Fruit fly (Drosophila melanogaster) whole organism, larva: ENCODE results near the gene CG12395.

Source experiments
- noc ChIP-seq: fragments of 200-800 bp; sonication (Bioruptor generic); optimal IDR thresholded peaks from 3 replicates; lab custom pipeline; 2019; ENCODE audit warnings: missing biosample characterization, mild to moderate bottlenecking, missing genetic modification characterization, moderate library complexity

CG12395 gene

DNA sequence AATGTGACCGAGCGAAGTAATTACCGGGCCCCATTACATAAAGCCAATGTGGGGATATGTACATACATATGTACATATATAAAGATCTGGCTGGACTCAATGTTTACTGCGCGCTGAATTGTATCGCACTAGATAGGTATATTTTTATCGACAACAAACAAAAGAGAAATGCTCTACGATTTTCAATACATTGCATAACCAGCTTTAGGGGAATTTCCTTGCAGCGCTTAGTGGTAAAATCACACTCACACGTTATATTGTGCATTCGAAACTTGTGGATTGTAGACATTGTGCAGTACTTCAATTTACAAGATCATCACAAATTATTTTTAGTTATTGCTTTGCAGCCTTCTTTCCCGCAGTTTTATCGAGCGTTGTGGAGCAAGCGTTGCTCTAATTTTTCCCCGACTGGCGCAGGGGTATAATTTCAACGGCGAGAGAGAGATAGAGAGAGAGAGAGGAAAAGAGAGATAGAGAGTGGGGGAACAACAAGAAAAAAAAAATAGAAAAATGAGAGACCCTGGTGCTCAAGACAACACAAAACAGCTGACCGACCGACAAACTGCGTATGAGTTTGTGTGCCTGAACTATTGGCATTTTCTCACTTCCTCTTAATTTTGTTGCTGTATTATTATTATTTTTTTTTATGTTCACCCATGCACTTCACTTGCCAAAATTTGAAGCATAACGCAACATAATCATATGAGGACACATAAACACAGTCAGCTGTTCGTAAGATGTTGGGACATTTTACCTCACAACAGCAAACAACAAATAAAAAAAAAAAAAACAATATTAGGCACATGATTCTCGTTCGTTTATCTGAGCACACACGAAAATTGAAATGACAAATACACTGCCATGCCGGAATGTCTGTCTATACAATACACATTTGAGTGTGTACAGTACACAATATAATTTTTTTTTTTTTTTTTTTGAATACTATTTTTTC, 26.6 kb upstream of the CG12395 start:
- TF ChIP-seq noc (tag; lab: Kevin White, UChicago): no peak

DNA sequence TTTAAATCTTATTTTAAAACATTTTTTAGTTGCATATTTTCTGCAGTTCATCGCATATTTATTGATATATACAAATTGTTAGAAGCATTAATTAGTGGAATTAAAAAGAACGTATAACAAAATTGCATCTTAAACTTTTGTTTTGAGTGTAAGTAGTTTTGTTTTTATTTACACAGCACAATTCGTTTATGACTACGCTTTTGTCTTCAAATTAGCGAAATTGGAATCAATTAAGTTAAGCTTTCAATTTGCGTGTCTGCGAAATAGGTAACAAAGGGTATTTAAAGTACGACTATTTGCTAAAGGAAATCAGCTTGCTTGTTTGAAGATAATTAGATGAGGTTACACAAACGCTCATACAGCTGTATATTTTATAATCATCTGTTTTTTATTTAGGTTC, 25.6 kb upstream of the CG12395 start:
- TF ChIP-seq noc (tag; lab: Kevin White, UChicago): no peak

DNA sequence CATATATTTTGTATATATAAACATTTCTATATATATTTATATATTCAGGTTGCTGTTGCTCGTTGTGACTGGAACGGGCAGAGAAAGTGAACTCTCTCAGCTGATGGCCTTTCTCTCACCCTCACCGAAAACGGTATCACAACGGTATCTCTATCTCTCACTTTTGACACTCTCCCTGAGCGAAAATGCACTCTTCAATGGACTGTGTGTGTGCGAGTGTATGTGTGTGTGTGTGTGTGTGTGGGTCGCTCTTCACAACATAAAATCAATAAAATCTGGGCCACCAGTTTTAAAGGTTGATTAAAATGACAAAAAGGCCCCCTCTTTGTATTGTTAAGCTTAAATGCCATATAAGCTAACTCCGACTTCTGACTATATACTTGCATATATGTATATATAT, 24.8 kb upstream of the CG12395 start:
- no peak for TF ChIP-seq noc (tag; lab: Kevin White, UChicago)

DNA sequence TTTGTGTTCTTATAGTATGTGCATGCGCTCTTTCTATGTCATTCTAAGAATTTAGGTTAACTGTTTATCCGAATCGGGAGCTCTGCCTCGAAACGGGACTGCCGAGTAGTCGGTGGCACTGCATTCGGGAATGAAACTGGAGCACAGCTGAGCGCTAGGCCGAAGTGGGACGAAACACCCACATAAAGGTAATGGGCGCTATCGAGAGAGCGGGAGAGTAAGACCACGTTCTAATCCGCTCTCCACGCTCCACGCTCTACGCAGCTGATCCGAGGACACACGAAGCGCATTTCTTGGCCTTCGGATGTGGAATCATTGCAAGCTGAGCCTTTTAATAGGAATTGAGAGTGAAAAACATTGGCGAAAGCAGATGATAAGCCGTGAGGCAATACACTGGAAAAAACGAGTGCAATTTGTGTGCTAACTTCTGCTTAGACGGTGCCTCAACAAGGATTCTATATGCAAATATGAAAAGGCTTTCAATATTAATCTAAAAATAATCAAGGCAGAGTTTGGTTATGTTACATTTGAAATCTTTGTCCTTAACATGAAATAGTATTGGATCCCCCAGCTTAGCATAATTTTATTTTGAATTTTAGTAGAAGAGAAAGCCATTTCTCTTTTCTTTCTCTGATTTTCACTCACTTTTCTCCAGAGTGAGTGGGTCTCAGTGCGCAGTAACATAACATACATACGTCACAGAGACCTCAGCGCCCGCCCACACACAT, 23.3 kb upstream of the CG12395 start:
- TF ChIP-seq noc (tag; lab: Kevin White, UChicago): no peak

DNA sequence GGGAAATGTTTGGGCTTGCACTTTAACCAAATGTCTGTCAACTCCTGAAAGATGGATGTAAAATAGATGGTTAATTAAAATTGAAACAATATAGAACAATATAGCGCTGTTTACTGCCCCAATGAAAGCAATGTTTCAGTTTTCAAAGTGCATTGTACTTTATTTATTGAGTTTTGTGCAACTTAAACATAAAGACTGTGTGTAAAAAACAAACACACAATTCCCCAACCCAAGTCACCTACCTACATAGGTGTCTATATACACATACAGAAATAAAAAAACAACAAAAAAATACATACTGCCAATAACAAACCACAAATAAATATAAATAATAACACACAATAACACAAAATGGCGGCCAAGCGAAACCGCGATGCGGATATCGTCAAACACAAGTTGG, 20.2 kb upstream of the CG12395 start, which contains the start of gene CG8958:
CG8958 (plus strand) TSS at position 301 of the 400 bp plus-strand sequence.
- TF ChIP-seq noc (tag; lab: Kevin White, UChicago): no peak

DNA sequence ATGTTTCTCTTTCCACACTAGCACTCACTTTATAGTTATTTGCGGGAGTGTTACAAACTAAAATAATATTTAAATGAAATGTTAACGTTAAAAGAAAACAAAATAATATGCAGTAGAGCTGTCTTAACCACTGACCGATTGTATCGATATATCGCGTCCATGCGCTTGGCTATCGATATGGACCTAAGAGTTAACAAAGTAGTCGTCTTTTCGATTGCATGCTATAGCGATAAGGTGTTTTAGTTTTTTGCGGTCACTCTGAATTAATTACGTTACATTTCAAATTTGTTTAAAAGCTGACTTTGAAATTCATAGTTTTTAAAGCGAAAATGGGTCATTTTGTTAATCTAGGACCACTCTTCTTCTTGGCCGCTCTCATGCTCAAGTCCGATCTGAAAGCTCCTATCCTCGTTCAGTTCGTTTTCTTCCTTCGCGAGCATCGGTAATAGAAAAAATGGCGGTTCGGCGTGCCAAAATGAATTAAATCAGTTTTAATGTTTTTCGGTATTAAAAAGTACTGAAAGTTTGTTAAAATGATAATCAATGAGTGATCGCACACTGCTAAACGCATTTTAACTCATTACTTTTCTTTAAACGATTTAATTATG, 10.8 kb upstream of the CG12395 start, which contains the start of gene Nipsnap:
Nipsnap (minus strand) TSS at position 194 of the 608 bp plus-strand sequence.
- TF ChIP-seq noc (tag; lab: Kevin White, UChicago): no peak

DNA sequence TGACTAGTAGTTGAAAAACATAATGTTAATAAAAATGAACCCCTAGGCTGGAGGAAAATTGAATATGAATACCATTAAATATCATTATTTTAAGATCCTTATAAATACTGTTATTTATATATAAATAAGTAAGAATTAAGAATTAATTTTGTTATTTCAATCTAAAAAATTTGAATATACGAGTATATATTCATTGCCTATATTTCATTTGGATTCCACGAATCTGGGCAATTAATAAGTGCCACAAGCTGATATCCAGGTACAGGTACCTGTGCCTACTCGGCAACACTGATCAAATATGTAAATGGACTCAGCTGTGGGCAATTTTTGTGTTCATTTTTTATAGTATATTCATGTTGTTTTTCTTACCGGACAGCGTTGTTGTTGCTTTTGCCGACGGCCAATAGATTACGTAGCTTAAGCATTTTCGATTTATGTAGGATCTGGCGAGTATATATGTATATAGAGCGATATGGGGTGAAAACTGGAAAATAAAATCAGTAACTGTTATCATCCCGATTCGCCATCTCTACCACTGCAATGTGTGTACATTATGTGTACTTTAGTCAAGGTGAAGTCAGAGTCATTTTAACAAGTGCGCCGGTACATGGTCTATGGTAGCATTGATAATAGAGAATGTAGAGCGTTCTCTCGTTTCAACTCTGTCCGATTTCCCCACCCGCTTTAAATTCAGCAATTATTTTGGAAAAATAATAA, 10.1 kb upstream of the CG12395 start:
- no peak for TF ChIP-seq noc (tag; lab: Kevin White, UChicago)

DNA sequence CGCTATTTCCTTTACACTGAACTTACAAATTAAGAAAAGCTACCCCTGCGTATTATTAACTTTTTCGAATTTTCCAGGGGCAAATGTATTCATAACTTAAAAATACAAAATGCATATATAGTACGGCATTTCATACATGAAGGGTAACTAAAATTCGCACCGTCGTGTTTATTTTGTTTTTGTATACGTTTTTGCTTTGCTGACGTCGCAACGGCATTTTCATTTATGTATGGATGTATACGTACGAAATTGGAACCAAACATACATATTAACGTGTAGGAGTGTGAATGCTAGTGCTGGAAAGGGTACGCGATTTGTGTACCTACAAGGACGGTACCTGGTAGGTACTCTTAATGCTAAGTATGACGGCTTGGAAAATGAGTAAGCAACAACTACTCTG, 9.5 kb upstream of the CG12395 start:
- TF ChIP-seq noc (tag; lab: Kevin White, UChicago): no peak

DNA sequence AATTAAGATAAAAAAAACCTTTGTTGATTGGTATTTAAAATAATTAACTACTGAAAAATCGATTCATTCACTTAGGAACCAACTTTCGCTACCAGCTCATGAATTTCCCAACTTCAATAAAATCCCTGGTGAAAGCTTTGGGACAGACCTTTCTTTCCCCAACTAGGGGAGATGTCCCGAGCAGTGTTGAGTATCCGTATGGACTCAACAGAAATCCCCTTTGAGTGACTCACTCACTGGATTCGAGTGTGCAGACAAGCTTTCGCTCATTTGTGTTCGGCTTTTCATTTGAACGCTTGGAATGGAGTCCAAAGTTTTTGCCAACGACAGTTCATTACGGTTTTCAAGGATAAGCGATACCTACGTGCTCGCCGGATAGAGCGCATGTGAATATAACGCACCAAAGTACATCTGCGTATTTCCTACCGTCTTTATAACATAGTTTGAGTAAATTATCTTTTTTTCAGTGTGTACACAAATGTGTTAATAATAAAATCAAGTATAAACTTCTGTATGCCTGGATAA, 778 bp upstream of the CG12395 start, which contains the start of gene dpr18:
dpr18 (plus strand) TSS at position 325 of the 525 bp plus-strand sequence.
- TF ChIP-seq noc (tag; lab: Kevin White, UChicago): no peak
